Fruit fly (Drosophila melanogaster) ovary, adult (tissue): Measurements from ENCODE around the gene RNF220.

Experiments used
- CG17801 ChIP-seq: fragments of 200-800 bp; optimal IDR thresholded peaks from 2 replicates; lab custom pipeline; 2019; ENCODE audit warnings: missing biosample characterization, mild to moderate bottlenecking, missing genetic modification characterization, moderate library complexity; ENCODE audit not compliant: partially characterized antibody

The RNF220 gene

DNA sequence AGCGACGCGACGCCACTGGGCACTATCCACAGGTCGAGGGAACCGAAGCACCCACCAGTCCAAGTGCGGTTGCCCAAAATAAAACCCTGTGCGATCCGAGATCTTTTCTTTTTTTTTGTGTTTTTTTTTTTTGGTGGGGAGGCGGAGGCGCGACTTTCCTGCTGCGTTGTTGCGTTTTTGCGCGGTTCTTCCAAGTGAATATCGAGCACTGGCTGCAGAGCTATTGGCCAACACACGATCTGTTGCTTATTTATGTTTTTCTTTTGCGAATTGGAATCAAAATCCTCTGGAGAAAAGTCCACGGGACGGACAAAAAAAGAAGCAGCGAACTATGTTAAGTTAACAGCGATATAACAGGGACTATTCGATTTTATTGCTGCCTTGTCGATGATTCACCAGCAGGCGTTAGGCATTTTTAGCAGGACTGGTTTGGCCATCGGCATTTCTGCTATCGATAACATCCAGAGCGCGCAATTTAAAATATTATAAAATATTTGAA lies 5.4 kb downstream of the RNF220 start, which contains the start of gene wge:
TSS of gene wge (minus strand) at position 343 of the 499 bp plus-strand sequence.
- TF ChIP-seq CG17801 (GFP tag; lab: Kevin White, UChicago): peak; percentile 57

dm6 chr3R:22719607-22719949 lies 6.6 kb downstream of the RNF220 start:
- no peak for TF ChIP-seq CG17801 (GFP tag; lab: Kevin White, UChicago)

DNA sequence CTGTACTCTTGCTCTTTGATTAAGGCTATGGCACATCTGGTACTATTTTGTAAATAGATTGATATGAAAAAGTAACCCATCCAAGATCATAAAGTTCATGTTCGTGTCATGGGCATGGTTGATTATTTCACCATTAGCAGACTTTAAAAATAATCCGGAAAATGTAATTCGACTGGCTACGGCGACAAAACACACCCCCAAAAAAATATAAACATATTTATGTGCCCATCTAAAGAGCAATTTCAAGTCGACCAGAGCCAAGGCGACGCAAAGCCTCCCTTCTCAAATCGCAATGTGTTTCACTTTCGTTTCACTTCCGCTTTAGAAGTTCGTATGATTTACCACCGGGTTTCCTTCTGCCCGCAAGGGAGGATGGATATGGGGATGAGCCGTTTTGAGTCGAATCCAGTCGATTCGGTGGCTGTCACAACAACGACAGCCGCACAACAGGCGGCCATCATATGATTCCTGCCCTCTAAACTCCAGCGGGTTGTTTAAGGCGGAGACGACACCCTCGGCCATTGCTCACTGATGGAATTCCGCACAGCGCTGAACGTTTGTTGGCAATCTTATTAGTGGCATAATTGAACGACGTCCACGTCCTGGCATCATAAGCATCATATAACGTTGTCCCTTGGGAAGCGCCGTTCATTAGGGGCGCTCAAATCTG lies 7.1 kb downstream of the RNF220 start:
- no peak for TF ChIP-seq CG17801 (GFP tag; lab: Kevin White, UChicago)

- TF ChIP-seq CG17801 (GFP tag; lab: Kevin White, UChicago): no peak
Observed at dm6 chr3R:22718401-22718800, 7.8 kb downstream of the RNF220 start.

dm6 chr3R:22717863-22718262 lies 8.4 kb downstream of the RNF220 start:
- no peak for TF ChIP-seq CG17801 (GFP tag; lab: Kevin White, UChicago)

- TF ChIP-seq CG17801 (GFP tag; lab: Kevin White, UChicago): no peak
Observed at dm6 chr3R:22710662-22711061, 15.6 kb downstream of the RNF220 start, which contains the start of gene CG4907. CG4907 (minus strand) TSS chr3R:22710762.

dm6 chr3R:22707178-22707577 lies 19.0 kb downstream of the RNF220 start, which contains the start of gene CG13842:
CG13842 (minus strand) TSS chr3R:22707278.
- no peak for TF ChIP-seq CG17801 (GFP tag; lab: Kevin White, UChicago)

DNA sequence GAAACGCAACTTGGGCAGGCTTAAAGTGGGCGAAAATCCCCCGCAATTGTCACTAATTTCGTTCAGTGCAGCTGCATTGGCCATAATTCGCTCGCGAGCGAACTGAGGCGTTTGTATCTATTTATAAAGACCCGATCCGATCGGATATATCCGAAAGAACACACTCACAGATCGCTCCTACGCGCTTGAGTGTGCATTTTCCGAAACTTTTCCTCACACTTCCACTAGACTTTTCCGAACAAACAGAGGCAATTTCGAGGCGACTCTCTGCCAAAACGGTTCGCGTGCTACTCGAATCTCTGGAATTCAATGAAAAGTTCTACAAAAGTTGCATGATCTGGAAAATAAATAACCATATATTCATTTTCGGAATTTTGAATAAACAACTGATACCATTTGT lies 24.4 kb downstream of the RNF220 start, which contains the start of the genes CG6972 and CCAP:
TSS of gene CG6972 (plus strand) at position 215 of the 400 bp plus-strand sequence.
TSS of gene CCAP (minus strand) at position 292 of the 400 bp plus-strand sequence.
- TF ChIP-seq CG17801 (GFP tag; lab: Kevin White, UChicago): no peak

DNA sequence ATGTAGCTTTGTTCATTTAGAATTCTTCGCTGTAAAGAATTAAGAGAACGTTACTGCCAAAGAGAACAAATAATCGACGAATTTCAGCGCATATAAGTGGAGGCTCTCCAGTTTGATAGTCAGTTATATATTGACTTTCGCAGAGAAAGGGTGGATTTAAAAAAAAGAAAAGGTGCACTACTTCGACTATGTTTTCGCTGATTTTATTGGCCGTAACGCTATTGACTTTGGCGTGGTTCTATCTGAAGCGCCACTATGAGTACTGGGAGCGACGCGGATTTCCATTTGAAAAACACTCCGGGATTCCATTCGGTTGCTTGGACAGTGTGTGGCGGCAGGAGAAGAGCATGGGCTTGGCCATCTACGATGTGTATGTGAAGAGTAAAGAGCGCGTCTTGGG lies 28.0 kb downstream of the RNF220 start, which contains the start of gene Cyp6d4:
TSS of gene Cyp6d4 (plus strand) at position 112 of the 400 bp plus-strand sequence.
- no peak for TF ChIP-seq CG17801 (GFP tag; lab: Kevin White, UChicago)

DNA sequence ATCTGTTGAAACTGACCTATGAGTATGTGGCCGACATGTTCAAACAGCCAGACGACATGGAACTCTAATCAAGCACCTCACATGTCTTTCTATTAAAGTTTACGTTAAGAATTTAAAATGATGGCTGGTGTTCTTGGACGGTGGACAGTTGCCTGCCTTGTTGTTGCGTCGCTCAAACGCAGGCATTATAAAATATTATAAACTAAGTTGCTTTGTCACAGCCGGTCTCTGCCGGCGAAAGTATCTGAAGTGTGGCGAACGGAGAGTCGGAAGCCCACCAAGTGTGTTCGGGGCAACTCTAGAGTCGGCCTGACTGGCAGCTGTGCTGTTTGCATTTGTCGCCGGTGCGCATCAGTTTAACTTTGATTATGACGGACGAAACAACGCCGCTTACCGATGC lies 31.6 kb downstream of the RNF220 start, which contains the start of gene cd:
TSS of gene cd (plus strand) at position 301 of the 400 bp plus-strand sequence.
- TF ChIP-seq CG17801 (GFP tag; lab: Kevin White, UChicago): no peak

dm6 chr3R:22690311-22690710 lies 35.9 kb downstream of the RNF220 start, which contains the start of the genes wfs1 and Nup133:
wfs1 (minus strand) TSS chr3R:22690380.
Nup133 (plus strand) TSS chr3R:22690607.
- peak; percentile 92 for TF ChIP-seq CG17801 (GFP tag; lab: Kevin White, UChicago)

DNA sequence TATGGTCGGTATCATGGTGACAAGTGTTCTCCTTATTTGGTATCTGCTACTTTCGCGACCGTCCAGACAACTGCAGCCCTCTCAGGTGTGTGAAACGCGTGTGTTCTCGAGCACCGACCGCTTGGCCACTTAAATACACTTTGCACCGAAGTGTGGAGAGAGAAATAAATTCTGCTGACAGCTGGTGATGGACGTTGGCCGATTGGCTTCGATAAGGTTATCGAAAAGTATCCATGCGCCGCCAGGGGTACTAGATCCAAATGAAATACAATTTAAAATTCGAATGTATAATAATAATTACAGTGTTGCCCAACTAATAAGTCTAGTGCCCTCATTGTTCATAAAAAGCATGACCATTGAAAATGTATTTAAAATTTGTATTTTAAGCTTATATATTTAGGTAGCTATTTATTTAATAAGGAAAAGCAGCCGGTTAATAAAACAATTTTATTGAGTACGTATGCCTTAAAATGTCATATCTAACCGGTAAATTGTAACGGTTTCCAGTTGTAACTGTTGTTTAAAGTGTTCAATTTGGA lies 39.8 kb downstream of the RNF220 start, which contains the start of the genes Gclm and CG17625:
TSS of gene Gclm (minus strand) at position 175 of the 539 bp plus-strand sequence.
TSS of gene CG17625 (plus strand) at position 514 of the 539 bp plus-strand sequence.
- TF ChIP-seq CG17801 (GFP tag; lab: Kevin White, UChicago): peak; percentile 83

DNA sequence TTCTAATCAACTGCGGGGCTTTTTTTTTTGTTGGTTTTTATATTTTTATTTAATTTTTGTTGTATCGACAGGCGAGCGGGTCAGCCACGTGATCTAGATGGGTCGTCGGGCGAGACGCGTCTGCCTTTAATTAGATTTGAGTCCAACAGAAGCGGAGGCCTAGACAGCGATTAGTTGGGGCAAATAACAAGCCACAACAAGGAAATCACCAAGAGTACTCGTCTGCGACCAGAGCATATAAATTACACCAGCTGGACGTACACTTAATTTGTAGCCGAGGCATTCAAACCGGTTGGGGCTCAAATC lies 41.3 kb downstream of the RNF220 start:
- TF ChIP-seq CG17801 (GFP tag; lab: Kevin White, UChicago): no peak

DNA sequence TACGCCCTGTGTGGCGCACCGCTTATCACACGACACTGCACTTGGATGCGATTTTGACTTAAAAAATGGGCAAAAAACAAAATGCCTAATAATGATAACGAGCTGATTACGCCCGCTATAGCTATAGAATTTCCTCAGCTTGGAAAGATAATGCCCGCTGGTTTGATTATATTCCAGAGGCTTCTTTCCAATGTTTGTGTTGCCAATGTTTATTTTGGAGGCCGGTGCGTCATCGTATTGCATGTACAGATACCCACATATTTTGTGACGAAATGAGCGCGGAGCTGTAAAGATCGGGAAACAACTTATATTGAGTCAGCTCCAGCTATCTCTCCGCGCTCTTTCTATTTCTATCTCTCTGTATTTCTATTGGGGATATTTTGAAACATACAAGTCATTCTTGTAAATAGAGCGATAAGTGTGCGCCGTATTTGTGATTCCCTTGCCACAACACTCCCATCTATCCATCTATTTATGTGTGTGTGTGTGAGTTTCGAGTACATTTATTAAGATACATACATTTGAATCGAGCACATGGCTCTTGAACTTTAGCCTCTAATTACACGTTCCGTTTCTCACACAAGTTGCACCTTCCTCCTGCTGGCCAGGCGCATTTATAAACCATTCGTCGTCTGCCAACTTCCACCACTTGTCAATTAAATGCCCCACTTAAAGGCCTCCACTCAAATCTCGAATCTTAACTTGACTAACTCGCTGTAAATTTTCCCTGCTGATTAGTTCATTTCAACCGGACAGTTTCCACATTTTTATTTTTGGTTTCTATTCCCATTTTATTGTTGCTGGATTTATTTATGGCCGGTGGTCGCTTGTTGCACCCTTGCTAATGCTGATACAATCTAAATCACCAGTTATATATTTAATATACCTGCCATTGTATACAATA lies 41.9 kb downstream of the RNF220 start:
- TF ChIP-seq CG17801 (GFP tag; lab: Kevin White, UChicago): no peak
